Worm (Caenorhabditis elegans) whole organism, L2 larva: ENCODE results near the gene ZK813.6.

ENCODE experiments used
- fos-1 ChIP-seq: fragments of 150-350 bp; optimal IDR thresholded peaks from 2 replicates; lab custom pipeline; 2014; ENCODE audit warnings: missing biosample characterization, missing genetic modification characterization
- mdl-1 ChIP-seq, 2 experiments: fragments of 150-350 bp in 1 of 2; sonication (generic microtip) in 1 of 2; optimal IDR thresholded peaks; 2 replicates each; lab custom pipeline; 2017; ENCODE audit warnings: missing biosample characterization in 2 of 2, missing genetic modification characterization in 2 of 2

The ZK813.6 gene

ce11 chrX:3473793-3474192, 49.2 kb downstream of the ZK813.6 start:
- TF ChIP-seq fos-1 (peak; percentile 60), mdl-1 (tag; optimal IDR thresholded peaks at IDR 0.05; lab: Kevin White, UChicago) (no peak)
